ENCODE assay signal across 2 worm cellular contexts in the genomic region with DNA sequence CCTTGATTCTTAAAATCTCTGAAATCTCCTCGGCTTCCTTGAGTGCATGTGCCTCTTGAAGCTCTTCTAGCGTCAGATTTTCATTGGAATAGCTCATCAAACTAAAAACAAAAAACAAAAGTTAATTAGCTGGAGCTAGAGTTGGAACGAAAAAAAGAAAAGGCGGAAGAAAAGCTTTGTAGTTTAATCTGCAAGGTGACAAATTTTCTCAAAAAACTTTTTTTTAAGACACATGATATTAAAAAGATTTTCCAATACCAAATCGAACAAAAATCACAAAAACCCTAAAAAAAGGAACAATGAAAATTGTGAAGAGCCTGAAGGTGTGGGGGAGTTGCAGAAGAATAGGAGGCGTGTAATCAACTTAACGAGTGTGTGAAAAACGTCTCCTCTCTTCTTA.
TF ChIP-seq lines count a peak whose summit lies in the region.

A gene (minus strand): TSS at position 101 of the 400 bp plus-strand sequence.

TF ChIP-seq in whole organism, L1 larva, 84 proteins besides CTCF, POLR2A, EP300 and RAD21:
- no peak for TF ChIP-seq zag-1 (tag; optimal IDR thresholded peaks at IDR 0.05; lab: Kevin White, UChicago)
- TF ChIP-seq sup-37 (GFP tag; optimal IDR thresholded peaks at IDR 0.05; lab: Kevin White, UChicago) = no peak
- peak; percentile 16 for TF ChIP-seq lin-14 (GFP tag; optimal IDR thresholded peaks at IDR 0.05; lab: Kevin White, UChicago)
- TF ChIP-seq grh-1 (GFP tag; IDR thresholded peaks at IDR 0.05; lab: Robert Waterston, UW) = no peak
- no peak for TF ChIP-seq ceh-82 (tag; optimal IDR thresholded peaks at IDR 0.05; lab: Kevin White, UChicago)
- no peak for TF ChIP-seq efl-3 (GFP tag; optimal IDR thresholded peaks at IDR 0.05; lab: Kevin White, UChicago)

TF ChIP-seq in whole organism, L3 larva, 47 proteins besides CTCF, POLR2A, EP300 and RAD21:
- peak; percentile 10 for TF ChIP-seq fkh-10 (GFP tag; optimal IDR thresholded peaks at IDR 0.05; lab: Kevin White, UChicago)
- no peak for TF ChIP-seq nhr-77 (tag; optimal IDR thresholded peaks at IDR 0.05; lab: Kevin White, UChicago)
- no peak for TF ChIP-seq eor-1 (tag; optimal IDR thresholded peaks at IDR 0.05; lab: Kevin White, UChicago)
- TF ChIP-seq nhr-76 (tag; optimal IDR thresholded peaks at IDR 0.05; lab: Kevin White, UChicago) = no peak
- TF ChIP-seq nhr-25 (tag; optimal IDR thresholded peaks at IDR 0.05; lab: Kevin White, UChicago) = no peak
- TF ChIP-seq fkh-2 (tag; optimal IDR thresholded peaks at IDR 0.05; lab: Kevin White, UChicago) = no peak
- TF ChIP-seq nhr-12 (tag; optimal IDR thresholded peaks at IDR 0.05; lab: Kevin White, UChicago) = no peak
- no peak for TF ChIP-seq ama-1 (optimal IDR thresholded peaks at IDR 0.05; lab: Kevin White, UChicago)
